Fruit fly (Drosophila melanogaster) whole organism, larva: Measurements from ENCODE around the gene Kah.
A peak's percentile ranks its signal among the peaks of the same experiment; 100 is the strongest.

ENCODE experiments used
- noc ChIP-seq: fragments of 200-800 bp; sonication (Bioruptor generic); optimal IDR thresholded peaks from 3 replicates; lab custom pipeline; 2019; ENCODE audit warnings: missing biosample characterization, mild to moderate bottlenecking, missing genetic modification characterization, moderate library complexity

The Kah gene

DNA sequence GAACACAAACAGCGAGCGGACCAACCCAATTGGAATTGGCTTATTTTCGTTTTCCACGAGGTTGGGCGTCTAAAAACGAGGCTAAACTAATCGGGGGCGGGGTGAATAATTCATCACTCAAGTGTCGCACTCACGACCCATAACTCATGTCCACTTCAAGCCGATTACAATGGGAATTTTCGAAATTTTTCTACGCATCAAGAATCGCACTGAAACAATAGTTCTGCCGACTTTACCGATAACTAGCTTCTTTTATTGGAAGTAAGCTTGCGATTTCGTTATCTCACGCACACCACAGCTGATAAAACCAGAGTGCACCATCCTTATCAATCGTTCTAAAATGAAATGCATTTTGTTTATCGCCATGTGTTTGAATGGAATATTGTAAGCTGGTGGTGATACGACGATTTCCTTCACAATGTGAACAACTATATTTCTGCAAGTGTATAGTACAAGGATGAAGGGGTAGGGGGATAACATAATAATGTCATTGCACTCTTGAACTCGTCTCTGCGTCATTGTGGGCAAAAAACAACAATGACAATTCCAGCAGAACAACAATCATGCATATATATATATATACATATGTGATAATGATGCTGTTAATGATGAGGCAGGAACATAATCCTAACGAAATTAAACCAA is 29.6 kb downstream of the Kah start:
- TF ChIP-seq noc = peak; percentile 3

DNA sequence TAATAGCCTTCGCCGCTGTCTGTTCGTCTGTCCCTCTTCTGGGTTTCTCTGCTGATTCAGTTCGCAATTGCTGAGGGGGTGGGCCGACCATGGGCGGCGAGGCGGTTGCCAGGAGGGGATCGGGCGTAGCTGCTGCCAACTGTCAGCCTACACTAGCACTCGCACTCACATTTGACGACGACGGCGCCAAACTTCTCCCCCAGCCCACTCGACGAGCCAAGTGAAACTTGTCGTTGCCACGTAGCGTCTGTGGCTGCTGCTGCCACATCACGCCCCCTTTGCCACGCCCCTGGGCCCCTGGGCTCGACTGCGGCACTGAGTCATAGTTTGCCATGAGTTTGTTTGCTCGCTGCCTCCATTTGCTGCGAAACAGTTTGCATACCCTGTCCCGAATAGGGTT is 31.8 kb downstream of the Kah start:
- no peak for TF ChIP-seq noc

DNA sequence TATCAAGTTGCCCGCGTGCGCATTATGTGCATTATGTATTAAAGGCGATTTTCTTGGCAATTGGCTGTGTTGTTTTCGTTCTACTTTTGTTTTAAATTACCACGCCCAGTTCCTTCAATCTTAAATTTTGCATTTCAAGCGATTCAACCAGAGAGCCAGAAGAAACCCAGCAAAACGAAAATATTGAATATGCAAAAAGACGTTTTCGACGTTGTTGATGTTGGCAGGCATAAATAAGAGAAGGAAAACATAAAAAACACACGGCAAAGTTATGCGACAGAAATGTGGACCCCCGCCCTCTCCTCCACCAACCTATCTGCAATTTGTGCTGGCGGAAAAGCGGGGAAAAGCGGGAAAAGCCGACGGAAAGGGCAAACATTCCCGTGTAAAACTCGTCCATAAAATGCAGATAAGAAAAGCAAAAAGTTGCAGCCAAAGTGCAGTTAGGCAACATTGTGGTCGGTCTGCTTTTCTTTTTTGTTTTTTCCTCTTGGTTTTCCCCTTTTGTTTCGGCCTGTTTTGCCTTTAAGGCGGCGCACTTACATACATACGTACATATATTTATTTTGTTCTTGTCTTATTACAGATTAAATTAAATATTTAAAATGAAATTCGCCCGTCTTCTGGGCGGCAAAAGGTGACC is 33.1 kb downstream of the Kah start:
- no peak for TF ChIP-seq noc

DNA sequence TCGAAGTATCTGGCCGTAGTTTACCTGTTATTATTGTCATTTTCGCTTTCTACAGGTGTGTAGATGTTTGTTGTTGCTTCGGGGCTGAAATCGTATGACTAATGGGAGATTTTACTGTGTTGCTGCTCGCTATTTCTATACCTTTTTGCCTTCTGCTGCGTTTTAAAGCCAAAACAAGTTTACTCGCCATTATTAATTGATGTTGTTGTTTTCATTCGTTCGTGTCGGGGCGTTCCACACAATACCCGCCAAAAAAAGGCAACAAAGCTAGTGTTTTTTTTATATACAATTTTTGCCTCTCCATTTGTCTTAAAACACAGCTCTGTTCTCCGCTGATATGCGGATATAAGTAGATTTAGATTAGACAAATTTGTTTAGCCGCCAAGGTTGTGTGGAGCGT is 33.7 kb downstream of the Kah start:
- no peak for TF ChIP-seq noc

DNA sequence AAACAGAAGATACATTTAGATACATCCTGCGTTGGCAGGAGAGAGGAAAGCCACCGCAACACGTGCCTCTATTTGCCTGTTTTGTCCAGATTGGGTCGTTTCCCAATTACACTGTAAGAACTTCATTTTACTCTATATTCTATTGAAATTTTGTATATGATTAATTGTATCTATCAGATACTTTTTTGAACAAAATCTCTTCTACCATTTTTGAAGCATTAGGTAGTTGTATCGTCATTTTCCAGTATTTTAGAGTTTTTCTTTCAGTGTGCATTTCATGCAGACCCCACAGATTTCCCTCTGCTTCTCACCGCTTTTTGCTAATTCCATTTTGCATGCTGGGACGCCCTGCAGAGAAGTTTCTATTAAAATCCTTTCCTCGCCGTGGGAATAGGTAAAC is 34.5 kb downstream of the Kah start:
- no peak for TF ChIP-seq noc

DNA sequence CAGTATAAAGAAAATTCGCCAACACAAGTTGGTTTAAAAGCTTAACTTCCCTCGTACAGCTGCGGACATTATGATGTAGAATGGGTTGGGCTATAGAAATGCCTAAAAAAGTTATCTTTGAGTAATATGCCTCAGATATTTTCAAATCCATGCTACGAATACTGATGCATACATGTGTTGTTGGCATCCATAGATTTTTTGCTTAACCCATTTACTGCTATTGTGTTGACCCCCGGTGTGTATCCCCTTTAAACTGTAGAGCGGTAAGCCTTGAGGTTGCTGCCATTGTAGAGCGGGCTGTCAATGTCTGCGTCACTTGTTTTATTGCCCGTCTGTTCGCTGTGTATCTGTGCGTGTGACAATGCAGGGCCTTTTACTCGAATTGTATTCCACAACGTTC is 36.1 kb downstream of the Kah start:
- TF ChIP-seq noc = peak; percentile 78

DNA sequence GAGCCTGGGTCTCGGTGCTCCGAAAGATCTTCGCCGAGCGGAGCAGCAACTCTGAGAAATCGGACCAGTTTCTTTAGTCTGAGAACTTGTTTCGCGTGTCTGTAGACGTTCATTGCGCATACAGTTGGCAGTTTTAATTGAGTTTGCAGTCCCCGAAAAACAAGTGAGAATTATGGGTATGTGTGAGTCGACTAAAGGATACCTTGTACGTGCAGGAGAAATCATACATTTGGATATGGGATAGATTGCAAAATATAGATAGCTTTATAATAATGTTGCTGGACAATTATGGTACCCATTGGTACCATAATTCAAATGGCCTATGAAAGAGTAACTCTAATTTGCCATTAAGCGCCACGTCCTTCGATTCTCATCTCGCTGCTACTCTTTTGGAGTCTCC is 36.6 kb downstream of the Kah start:
- TF ChIP-seq noc = no peak

DNA sequence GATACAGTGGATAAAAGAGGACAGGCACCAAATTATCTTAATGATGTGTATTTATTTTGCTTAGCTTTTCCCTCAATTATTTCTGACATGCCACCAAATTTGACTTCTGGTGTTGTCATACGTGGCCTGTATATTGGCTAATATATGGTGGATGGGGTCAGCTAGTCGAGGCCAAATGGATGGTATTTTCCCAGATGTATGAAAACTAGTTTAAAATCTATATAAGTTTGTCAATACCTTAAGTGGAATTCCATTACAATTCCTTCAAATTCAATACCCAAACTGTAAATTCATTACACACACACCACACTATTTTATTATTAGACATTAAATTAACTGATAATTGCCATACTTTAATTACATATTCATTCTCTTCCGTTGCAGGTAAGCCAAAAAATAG is 37.2 kb downstream of the Kah start:
- no peak for TF ChIP-seq noc

DNA sequence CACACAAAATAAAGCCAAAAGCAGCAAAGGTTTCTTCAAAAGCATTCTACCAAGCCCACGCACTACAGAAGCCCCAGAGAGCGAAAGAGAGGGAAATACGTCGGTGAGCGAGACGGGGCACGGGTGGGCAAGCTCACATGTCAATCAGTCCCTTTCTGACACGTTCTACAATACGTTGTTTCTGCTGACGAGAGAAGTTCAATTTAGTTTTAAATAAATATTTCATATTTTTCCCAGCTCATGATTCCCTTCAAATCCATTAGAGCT is 38.3 kb downstream of the Kah start:
- no peak for TF ChIP-seq noc

DNA sequence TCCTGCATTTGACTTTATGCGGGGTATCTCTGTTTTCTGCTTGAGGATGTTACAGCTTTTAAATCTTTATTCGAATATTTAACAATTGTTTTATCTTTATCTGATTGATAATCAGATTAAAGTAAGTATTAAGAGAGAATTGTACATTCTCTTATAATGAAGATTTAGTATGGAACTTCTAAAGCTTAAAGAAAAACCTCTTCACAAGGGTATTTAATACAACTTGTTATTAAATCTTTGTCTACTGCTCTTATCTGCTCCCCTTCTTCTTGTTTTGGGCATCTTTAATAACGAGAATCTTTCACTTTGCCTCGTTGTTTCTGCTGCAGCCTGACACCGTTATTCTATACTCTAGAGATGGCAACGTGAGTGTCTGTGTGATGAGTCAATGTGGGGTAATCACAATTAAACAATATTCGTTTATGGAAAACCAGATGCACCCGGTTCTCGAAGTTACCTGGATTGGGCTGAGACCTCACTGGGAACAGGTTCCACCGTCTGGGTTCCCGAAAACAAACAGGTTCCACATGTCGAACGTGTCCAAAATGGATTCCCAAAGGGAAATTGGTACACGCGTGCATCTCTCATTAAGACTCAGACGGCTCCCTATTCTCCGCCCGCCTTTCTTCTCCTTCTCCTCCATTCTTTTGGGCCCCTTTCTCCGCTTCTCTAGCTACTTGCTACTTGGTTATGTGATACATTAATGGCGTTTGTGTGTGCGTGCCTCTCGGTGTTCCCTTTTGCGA is 38.8 kb downstream of the Kah start:
- TF ChIP-seq noc = no peak

DNA sequence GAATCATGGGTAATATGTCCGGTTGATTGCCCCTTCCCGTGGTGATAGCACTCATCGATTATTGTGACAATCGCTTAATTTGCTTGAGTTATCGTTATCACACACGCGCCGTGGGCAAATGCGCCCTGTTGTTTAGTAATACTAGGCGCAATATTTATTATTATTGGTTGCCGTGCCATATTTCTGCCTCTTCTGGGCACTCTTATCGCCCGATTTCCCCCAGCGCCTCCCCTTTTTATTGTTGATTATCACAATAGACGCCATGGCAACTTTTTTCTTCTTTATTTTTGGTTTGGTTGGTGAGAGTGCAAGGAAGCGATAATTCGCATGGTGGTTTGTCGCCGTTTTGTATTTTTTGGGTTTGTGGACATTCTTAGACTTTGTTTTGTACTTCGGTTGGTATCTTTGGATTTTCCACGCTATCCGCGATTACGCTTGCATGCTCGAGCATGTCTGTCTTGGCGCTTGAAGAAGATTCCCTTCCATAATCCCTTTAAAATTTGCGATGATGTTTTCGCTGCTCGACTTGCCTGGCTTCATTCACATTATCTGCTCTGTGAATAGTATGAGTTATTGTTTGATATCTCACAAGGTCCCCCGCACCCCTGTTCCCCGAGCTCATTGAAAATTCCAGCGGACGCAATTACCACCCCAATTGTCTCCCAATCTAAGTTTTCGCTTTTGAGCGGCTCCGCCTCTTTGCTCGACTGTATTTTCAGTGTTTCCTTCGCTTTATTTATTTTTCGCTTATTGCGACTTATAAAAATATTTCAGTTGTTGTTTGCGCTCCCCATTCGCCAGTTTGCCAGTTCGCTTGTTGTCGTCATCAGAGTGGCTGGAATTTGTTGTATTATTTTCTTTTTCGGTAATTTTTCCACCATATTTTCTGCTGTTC is 40.5 kb downstream of the Kah start:
- TF ChIP-seq noc = peak; percentile 68

DNA sequence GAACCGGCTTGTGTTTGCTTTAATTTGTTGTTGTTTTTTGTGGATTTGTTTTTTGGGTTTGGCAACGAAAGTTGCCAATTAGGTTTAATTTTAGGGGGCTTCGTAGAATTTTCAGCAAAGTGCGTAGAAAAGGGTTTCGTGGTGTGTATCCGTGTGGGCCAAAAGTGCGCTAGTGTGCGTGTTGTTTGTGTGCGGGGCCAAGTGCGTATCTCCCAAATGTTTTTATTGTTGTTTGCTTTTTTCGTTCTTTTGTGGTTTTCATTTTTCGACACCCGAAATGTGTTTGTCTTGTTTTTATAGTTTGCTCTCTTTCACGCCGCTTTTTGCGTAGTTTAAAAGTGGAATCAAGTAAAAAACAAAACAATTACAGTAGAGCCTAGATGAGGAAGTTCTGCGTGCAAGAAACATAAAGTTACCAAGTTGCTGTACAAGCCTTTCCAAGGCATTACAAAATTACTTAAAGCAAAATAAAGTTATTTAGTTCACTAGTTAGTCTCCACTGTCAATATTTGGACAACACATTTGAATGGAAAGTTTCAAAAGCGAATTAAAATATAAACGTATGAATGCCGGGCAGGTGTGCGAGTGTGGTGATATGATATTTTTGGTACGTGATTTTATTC is 42.1 kb downstream of the Kah start:
- TF ChIP-seq noc = peak; percentile 96

DNA sequence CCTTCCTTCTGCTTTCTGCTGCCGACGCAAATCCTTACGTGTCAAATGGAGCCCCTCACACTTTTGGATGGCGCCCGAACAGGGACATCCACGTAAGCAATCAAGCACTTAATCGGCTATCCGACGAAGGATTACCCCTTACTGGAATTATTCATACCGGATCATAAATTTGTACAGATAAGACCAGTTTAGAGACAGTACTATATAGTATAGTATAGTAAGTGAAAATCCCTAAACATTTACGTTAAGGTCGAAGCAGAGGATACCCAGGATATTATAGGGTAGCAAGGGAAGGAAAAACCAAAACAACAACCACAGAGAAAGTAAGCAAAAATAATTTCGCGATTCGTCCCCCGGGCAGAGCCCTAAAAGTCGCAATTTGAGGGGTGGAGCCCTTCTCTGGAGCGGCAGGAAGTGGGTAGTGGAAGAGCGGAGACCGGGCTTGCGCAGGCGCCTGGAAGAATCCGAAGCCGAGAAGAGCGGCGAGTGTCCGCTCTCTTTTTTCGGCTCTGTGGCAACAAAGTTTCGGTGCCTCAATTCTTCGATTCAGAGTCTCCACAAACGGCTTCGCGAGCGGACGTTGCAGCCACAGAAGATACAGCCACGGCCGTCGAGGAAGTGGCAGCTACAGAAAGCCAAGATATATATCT is 43.4 kb downstream of the Kah start:
- TF ChIP-seq noc = peak; percentile 41

DNA sequence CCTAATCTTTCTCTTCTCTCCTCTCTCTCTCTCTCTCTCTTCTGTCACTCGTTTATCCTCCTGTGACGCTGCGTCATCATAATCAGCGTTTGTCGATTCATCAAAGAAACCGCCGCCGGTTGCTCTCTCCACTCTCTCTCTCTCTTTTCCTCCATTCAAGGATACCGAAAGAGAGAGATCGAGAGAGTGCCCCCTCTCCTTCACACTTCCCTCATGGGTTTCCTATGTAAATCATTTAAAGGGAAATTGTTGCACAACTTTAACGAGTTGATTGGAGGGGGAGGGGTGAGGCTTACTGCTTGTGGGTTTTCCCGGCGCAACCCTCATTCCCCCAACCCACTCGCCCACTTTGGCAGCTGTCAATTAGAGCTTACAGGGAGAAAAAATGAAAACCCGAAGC is 44.9 kb downstream of the Kah start:
- no peak for TF ChIP-seq noc

DNA sequence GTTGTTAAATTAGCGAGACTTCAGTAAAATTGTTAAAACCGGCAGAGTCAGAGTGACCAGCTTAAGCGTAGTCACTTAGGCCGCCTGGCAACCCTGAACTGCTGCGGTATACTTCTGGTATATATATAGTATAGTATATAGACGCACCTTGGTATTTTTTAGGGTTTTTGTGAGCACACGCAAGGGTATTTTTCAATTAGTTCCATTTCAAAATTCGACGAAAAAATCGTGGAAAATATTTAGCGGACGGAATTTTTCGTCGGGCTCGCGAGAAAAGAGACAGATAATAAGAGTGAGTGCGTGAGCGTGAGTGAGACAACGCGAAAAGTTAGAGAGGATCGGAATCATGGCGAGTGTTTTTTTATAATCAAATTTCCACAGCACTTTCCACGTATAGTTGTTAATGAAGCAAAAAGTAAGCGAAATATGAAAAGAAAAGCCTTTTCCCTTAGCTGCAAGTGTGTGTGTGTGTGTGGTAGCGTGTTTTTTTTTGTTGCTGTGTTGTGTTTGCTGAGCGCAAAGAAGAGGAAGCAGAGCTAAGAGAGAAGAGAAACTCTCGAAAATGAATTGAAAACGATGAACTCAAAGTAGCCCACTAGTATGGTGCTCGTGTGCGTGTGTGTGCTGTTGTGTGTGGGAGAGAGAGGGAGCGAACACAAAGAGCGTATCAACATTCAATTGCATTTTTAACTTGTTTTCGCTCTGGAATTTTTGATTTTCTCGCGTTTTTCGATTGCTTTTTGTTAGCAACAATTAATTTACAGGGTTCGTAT is 46.0 kb downstream of the Kah start, which contains the start of the genes Cypl and Hipk:
Gene Cypl, minus strand, starts transcription at position 69 of the 773 bp plus-strand sequence.
Gene Hipk, plus strand, starts transcription at position 198 of the 773 bp plus-strand sequence.
- TF ChIP-seq noc = peak; percentile 59
